Worm (Caenorhabditis elegans) whole organism, L3 larva: Measurements from ENCODE around the gene C07H6.2.

ENCODE experiments used
- R02D3.7 ChIP-seq: fragments of 150-350 bp; optimal IDR thresholded peaks from 2 replicates; lab custom pipeline; 2014; ENCODE audit warnings: missing biosample characterization, missing genetic modification characterization
- nhr-237 ChIP-seq: fragments of 150-350 bp; optimal IDR thresholded peaks from 2 replicates; lab custom pipeline; 2014; ENCODE audit warnings: missing biosample characterization, missing genetic modification characterization
- nhr-67 ChIP-seq: fragments of 150-350 bp; optimal IDR thresholded peaks from 2 replicates; lab custom pipeline; 2014; ENCODE audit warnings: missing biosample characterization, missing genetic modification characterization
- sea-2 ChIP-seq: fragments of 150-350 bp; sonication (generic microtip); optimal IDR thresholded peaks from 4 replicates; lab custom pipeline; 2014; ENCODE audit warnings: missing biosample characterization, missing genetic modification reagents, missing genetic modification characterization
- tbx-2 ChIP-seq: sonication (generic microtip); optimal IDR thresholded peaks from 2 replicates; lab custom pipeline; 2016; ENCODE audit warnings: mild to moderate bottlenecking, missing genetic modification characterization, missing compliant biosample characterization
- ztf-11 ChIP-seq: fragments of 150-350 bp; optimal IDR thresholded peaks from 2 replicates; lab custom pipeline; 2014; ENCODE audit warnings: missing biosample characterization, missing genetic modification characterization

DNA sequence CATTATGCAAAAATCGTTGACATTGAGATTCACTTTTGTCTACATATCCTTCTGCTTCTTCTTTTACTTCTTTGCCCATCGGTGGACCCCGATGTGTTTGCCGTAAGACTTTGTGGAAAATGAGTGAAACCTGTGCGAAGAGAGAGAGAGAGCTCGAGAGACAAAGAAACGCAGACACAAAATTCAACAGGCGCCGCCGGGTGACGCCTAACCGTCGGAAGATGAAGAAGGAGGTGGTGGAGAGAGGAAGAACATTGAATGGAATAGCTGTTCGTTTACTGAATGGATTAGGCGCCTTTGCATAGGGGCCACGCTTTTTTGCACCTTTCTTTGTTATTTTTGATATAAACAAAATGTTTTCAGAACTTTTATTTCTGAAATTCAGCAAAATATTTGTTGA is 13.8 kb upstream of the C07H6.2 start:
- no peak for TF ChIP-seq nhr-67 (tag; lab: Kevin White, UChicago)
- TF ChIP-seq R02D3.7 (tag; lab: Kevin White, UChicago): no peak
- TF ChIP-seq tbx-2 (tag; lab: Kevin White, UChicago): no peak
- TF ChIP-seq nhr-237 (tag; lab: Kevin White, UChicago): no peak
- TF ChIP-seq sea-2: no peak
- TF ChIP-seq ztf-11: no peak
